Fruit fly (Drosophila melanogaster) Kc167 (cell line): ENCODE results near the gene Pfdn2.

ENCODE experiments used
- Myc ChIP-seq: fragments of >200 bp; optimal IDR thresholded peaks from 2 replicates; lab custom pipeline; 2017; ENCODE audit warnings: missing external identifiers
- Sin3A ChIP-seq: fragments of >200 bp; optimal IDR thresholded peaks from 2 replicates; lab custom pipeline; 2018; ENCODE audit warnings: missing external identifiers
- h ChIP-seq: fragments of >200 bp; optimal IDR thresholded peaks from 3 replicates; lab custom pipeline; 2018; ENCODE audit warnings: missing external identifiers
- insv ChIP-seq: fragments of >200 bp; optimal IDR thresholded peaks from 3 replicates; lab custom pipeline; 2018; ENCODE audit warnings: missing external identifiers
- psq ChIP-seq: fragments of >200 bp; optimal IDR thresholded peaks from 2 replicates; lab custom pipeline; 2017; ENCODE audit warnings: missing external identifiers
- ttk ChIP-seq: sonication (Bioruptor generic); optimal IDR thresholded peaks from 2 replicates; lab custom pipeline; 2017; ENCODE audit warnings: missing external identifiers

Gene Pfdn2

dm6 chr3L:11092610-11092961 lies 18.4 kb upstream of the Pfdn2 start:
- no peak for TF ChIP-seq h (lab: Kevin White, UChicago)
- TF ChIP-seq Myc (lab: Kevin White, UChicago), result no peak
- TF ChIP-seq insv (lab: Kevin White, UChicago), result no peak
- no peak for TF ChIP-seq Sin3A
- TF ChIP-seq ttk (lab: Kevin White, UChicago), result no peak
- TF ChIP-seq psq, result no peak

dm6 chr3L:11091943-11092609 lies 17.9 kb upstream of the Pfdn2 start:
- no peak for TF ChIP-seq insv (lab: Kevin White, UChicago)

dm6 chr3L:11089805-11090440 lies 15.7 kb upstream of the Pfdn2 start:
- TF ChIP-seq h (lab: Kevin White, UChicago) (no peak), Sin3A (no peak), Myc (lab: Kevin White, UChicago) (no peak), psq (no peak), ttk (lab: Kevin White, UChicago) (no peak), insv (lab: Kevin White, UChicago) (no peak)

dm6 chr3L:11085810-11086209 lies 11.6 kb upstream of the Pfdn2 start:
- no peak for TF ChIP-seq insv (lab: Kevin White, UChicago)
- no peak for TF ChIP-seq Sin3A
- TF ChIP-seq h (lab: Kevin White, UChicago), result no peak
- no peak for TF ChIP-seq Myc (lab: Kevin White, UChicago)
- TF ChIP-seq ttk (lab: Kevin White, UChicago), result no peak
- TF ChIP-seq psq, result no peak

- TF ChIP-seq ttk (lab: Kevin White, UChicago), result no peak
- TF ChIP-seq h (lab: Kevin White, UChicago), result no peak
- no peak for TF ChIP-seq insv (lab: Kevin White, UChicago)
- TF ChIP-seq Myc (lab: Kevin White, UChicago), result no peak
- no peak for TF ChIP-seq psq
- no peak for TF ChIP-seq Sin3A
These were observed 10.5 kb upstream of the Pfdn2 start for dm6 chr3L:11084557-11085231.

dm6 chr3L:11083605-11084004 lies 9.4 kb upstream of the Pfdn2 start:
- TF ChIP-seq ttk (lab: Kevin White, UChicago) (no peak), psq (no peak), Sin3A (no peak), insv (lab: Kevin White, UChicago) (no peak), Myc (lab: Kevin White, UChicago) (no peak), h (lab: Kevin White, UChicago) (no peak)

- TF ChIP-seq h (lab: Kevin White, UChicago) (no peak), Myc (lab: Kevin White, UChicago) (no peak)
These were observed 3.1 kb downstream of the Pfdn2 start for dm6 chr3L:11071057-11071456.

dm6 chr3L:11070372-11070854 lies 3.8 kb downstream of the Pfdn2 start, which contains the start of gene Mocs1:
TSS of gene Mocs1 (plus strand) at chr3L:11070526.
- no peak for TF ChIP-seq ttk (lab: Kevin White, UChicago)

- TF ChIP-seq psq (no peak), h (lab: Kevin White, UChicago) (no peak), insv (lab: Kevin White, UChicago) (no peak), Sin3A (no peak)
These were observed 4.4 kb downstream of the Pfdn2 start, which contains the start of gene CG6310 for dm6 chr3L:11069764-11070163. TSS of gene CG6310 (minus strand) at chr3L:11069864.

- no peak for TF ChIP-seq psq
- no peak for TF ChIP-seq ttk (lab: Kevin White, UChicago)
- no peak for TF ChIP-seq Myc (lab: Kevin White, UChicago)
- TF ChIP-seq h (lab: Kevin White, UChicago), result no peak
- no peak for TF ChIP-seq insv (lab: Kevin White, UChicago)
- no peak for TF ChIP-seq Sin3A
These were observed 8.3 kb downstream of the Pfdn2 start for dm6 chr3L:11065850-11066249.

dm6 chr3L:11064689-11065088 lies 9.5 kb downstream of the Pfdn2 start, which contains the start of the genes CG32075, CG45101 and SuUR:
TSS of gene CG32075 (minus strand) at chr3L:11064941.
TSS of gene CG45101 (plus strand) at chr3L:11064991.
TSS of gene SuUR (plus strand) at chr3L:11064991.
- no peak for TF ChIP-seq h (lab: Kevin White, UChicago)
- no peak for TF ChIP-seq psq
- TF ChIP-seq ttk (lab: Kevin White, UChicago), result no peak
- no peak for TF ChIP-seq Myc (lab: Kevin White, UChicago)
- TF ChIP-seq insv (lab: Kevin White, UChicago), result no peak
- TF ChIP-seq Sin3A, result no peak

- TF ChIP-seq Myc (lab: Kevin White, UChicago), result no peak
- TF ChIP-seq h (lab: Kevin White, UChicago), result no peak
- no peak for TF ChIP-seq insv (lab: Kevin White, UChicago)
- no peak for TF ChIP-seq psq
- TF ChIP-seq Sin3A, result no peak
- no peak for TF ChIP-seq ttk (lab: Kevin White, UChicago)
These were observed 11.7 kb downstream of the Pfdn2 start, which contains the start of gene CG32069 for dm6 chr3L:11062441-11062840. TSS of gene CG32069 (minus strand) at chr3L:11062614.
